Fruit fly (Drosophila melanogaster) whole organism, larva: Measurements from ENCODE around the gene AhcyL2.

Experiments used
- noc ChIP-seq: fragments of 200-800 bp; sonication (Bioruptor generic); optimal IDR thresholded peaks from 3 replicates; lab custom pipeline; 2019; ENCODE audit warnings: missing biosample characterization, mild to moderate bottlenecking, missing genetic modification characterization, moderate library complexity

The AhcyL2 gene

dm6 chr3R:16982108-16982707 lies at the start of gene AhcyL2:
Gene AhcyL2 (minus strand): TSS chr3R:16982158.
- TF ChIP-seq noc (tag; lab: Kevin White, UChicago): peak; percentile 86

- TF ChIP-seq noc (tag; lab: Kevin White, UChicago): no peak
Observed at dm6 chr3R:17031502-17031901, 49.5 kb upstream of the AhcyL2 start, which contains the start of gene CG31268. Gene CG31268 (plus strand): TSS chr3R:17031802.

dm6 chr3R:17029796-17030195 lies 47.8 kb upstream of the AhcyL2 start:
- TF ChIP-seq noc (tag; lab: Kevin White, UChicago): no peak

- TF ChIP-seq noc (tag; lab: Kevin White, UChicago): no peak
Observed at dm6 chr3R:17028393-17028792, 46.4 kb upstream of the AhcyL2 start, which contains the start of gene CG5225. Gene CG5225 (plus strand): TSS chr3R:17028693.

dm6 chr3R:17020956-17021355 lies 39.0 kb upstream of the AhcyL2 start, which contains the start of gene Adsl:
Gene Adsl (minus strand): TSS chr3R:17021120.
- no peak for TF ChIP-seq noc (tag; lab: Kevin White, UChicago)

- TF ChIP-seq noc (tag; lab: Kevin White, UChicago): no peak
Observed at dm6 chr3R:17018902-17019527, 37.1 kb upstream of the AhcyL2 start.

- TF ChIP-seq noc (tag; lab: Kevin White, UChicago): no peak
Observed at dm6 chr3R:17016193-17016592, 34.2 kb upstream of the AhcyL2 start.

dm6 chr3R:17014276-17014675 lies 32.3 kb upstream of the AhcyL2 start, which contains the start of gene Pxd:
Gene Pxd (plus strand): TSS chr3R:17014576.
- TF ChIP-seq noc (tag; lab: Kevin White, UChicago): no peak

- TF ChIP-seq noc (tag; lab: Kevin White, UChicago): no peak
Observed at dm6 chr3R:17008675-17009022, 26.7 kb upstream of the AhcyL2 start.

dm6 chr3R:17008018-17008674 lies 26.2 kb upstream of the AhcyL2 start, which contains the start of gene CG8907:
Gene CG8907 (plus strand): TSS chr3R:17008269.
- TF ChIP-seq noc (tag; lab: Kevin White, UChicago): peak; percentile 38

dm6 chr3R:17007336-17007735 lies 25.4 kb upstream of the AhcyL2 start:
- TF ChIP-seq noc (tag; lab: Kevin White, UChicago): no peak

dm6 chr3R:17003468-17003867 lies 21.5 kb upstream of the AhcyL2 start:
- no peak for TF ChIP-seq noc (tag; lab: Kevin White, UChicago)

- TF ChIP-seq noc (tag; lab: Kevin White, UChicago): no peak
Observed at dm6 chr3R:17002218-17003110, 20.5 kb upstream of the AhcyL2 start, which contains the start of the genes Sf3a1 and Irc. Gene Sf3a1 (minus strand): TSS chr3R:17002355. Gene Irc (plus strand): TSS chr3R:17002875.

dm6 chr3R:16996059-16996959 lies 14.4 kb upstream of the AhcyL2 start, which contains the start of the genes EMC2A and CG3534:
Gene EMC2A (minus strand): TSS chr3R:16996071.
Gene CG3534 (plus strand): TSS chr3R:16996446.
- TF ChIP-seq noc (tag; lab: Kevin White, UChicago): no peak
